Worm (Caenorhabditis elegans) whole organism, mixed stage, embryonic: Measurements from ENCODE around the gene T05G5.5.

Experiments used
- ceh-39 ChIP-seq: fragments of 150-350 bp; optimal IDR thresholded peaks from 2 replicates; lab custom pipeline; 2014; ENCODE audit warnings: missing biosample characterization, missing genetic modification characterization
- elt-3 ChIP-seq: fragments of 150-350 bp; optimal IDR thresholded peaks from 2 replicates; lab custom pipeline; 2014; ENCODE audit warnings: missing biosample characterization, missing genetic modification characterization
- lin-13 ChIP-seq: fragments of 150-350 bp; optimal IDR thresholded peaks from 2 replicates; lab custom pipeline; 2014; ENCODE audit warnings: missing biosample characterization, missing genetic modification characterization
- nhr-12 ChIP-seq: fragments of 150-350 bp; optimal IDR thresholded peaks from 2 replicates; lab custom pipeline; 2014; ENCODE audit warnings: missing biosample characterization, missing genetic modification characterization
- nhr-2 ChIP-seq: fragments of 150-350 bp; optimal IDR thresholded peaks from 2 replicates; lab custom pipeline; 2014; ENCODE audit warnings: missing biosample characterization, missing genetic modification characterization
- nhr-237 ChIP-seq: fragments of 150-350 bp; optimal IDR thresholded peaks from 2 replicates; lab custom pipeline; 2014; ENCODE audit warnings: missing biosample characterization, missing genetic modification characterization
- nhr-28 ChIP-seq: fragments of 150-350 bp; optimal IDR thresholded peaks from 2 replicates; lab custom pipeline; 2014; ENCODE audit warnings: missing biosample characterization, missing genetic modification characterization
- pha-4 ChIP-seq: fragments of 150-350 bp; optimal IDR thresholded peaks from 2 replicates; lab custom pipeline; 2018; ENCODE audit warnings: missing biosample characterization, missing genetic modification reagents, missing genetic modification characterization
- sptf-1 ChIP-seq: sonication (generic microtip); optimal IDR thresholded peaks from 2 replicates; lab custom pipeline; 2017; ENCODE audit warnings: mild to moderate bottlenecking, missing genetic modification characterization, moderate library complexity, missing compliant biosample characterization
- unc-62 ChIP-seq: fragments of 150-350 bp; optimal IDR thresholded peaks from 2 replicates; lab custom pipeline; 2014; ENCODE audit warnings: missing biosample characterization, missing genetic modification reagents, missing genetic modification characterization
- ztf-11 ChIP-seq: fragments of 150-350 bp; optimal IDR thresholded peaks from 2 replicates; lab custom pipeline; 2014; ENCODE audit warnings: missing biosample characterization, missing genetic modification characterization

DNA sequence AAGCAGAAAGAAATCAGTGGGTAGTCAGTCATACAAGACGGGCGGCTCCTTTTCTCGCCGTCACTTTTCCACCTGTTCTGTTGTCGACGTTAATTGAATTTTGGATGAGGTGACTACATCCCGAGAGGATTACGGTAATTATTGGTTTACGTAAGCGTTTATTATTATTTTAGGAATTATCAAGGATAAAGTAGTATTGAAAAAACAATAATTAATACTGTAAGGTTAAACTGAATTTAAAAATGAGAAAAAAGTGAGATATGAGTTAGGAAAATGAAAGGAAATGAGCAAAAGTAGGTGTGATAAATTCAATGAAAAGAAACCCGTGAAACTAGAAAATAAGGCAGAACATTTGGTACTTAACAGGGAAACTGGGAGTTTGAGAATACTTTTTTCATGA, 12.3 kb downstream of the T05G5.5 start, which contains the start of gene hlh-4:
- no peak for TF ChIP-seq ztf-11 (tag; lab: Kevin White, UChicago)
- TF ChIP-seq elt-3 = no peak
- TF ChIP-seq nhr-237 (tag; lab: Kevin White, UChicago) = no peak
- TF ChIP-seq nhr-12 (tag; lab: Kevin White, UChicago) = no peak
- TF ChIP-seq sptf-1 (tag; lab: Kevin White, UChicago) = no peak
- no peak for TF ChIP-seq unc-62 (GFP tag; lab: Kevin White, UChicago)
- TF ChIP-seq ceh-39 = no peak
- TF ChIP-seq lin-13 (tag; lab: Kevin White, UChicago) = no peak
- TF ChIP-seq pha-4 (tag; lab: Kevin White, UChicago) = no peak
- no peak for TF ChIP-seq nhr-2 (tag; lab: Kevin White, UChicago)
- TF ChIP-seq nhr-28 (tag; lab: Kevin White, UChicago) = no peak
